Worm (Caenorhabditis elegans): Measurements from ENCODE around the gene lgc-4.

Gene lgc-4

DNA sequence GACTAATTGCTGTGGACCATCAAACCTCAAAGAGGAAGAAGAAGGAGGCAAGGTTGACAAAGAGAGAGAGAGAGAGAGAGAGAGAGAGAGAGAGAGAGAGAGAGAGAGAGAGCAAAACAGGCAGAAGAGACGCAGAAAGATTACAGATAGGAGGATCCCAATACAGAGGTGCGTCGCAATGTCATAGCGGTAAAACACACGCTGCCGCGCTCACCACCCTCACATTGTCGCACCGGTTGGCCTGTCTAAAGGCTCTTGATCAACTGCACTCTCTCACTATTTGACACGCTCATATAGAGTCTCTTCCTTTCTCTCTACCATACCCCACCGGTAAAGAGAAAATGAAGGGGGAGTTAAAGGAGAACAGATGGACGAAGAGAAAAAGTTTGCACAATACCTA, 16.8 kb downstream of the lgc-4 start (continued):
- TF ChIP-seq tbx-2 (tag; optimal IDR thresholded peaks at IDR 0.05) (peak; percentile 62), pag-3 (tag; optimal IDR thresholded peaks at IDR 0.05; ENCODE audit: borderline replicate concordance) (no peak), pax-1 (tag; optimal IDR thresholded peaks at IDR 0.05) (peak; percentile 1), ets-4 (tag; optimal IDR thresholded peaks at IDR 0.05) (no peak), tbx-7 (tag; optimal IDR thresholded peaks at IDR 0.05) (no peak), ceh-31 (tag; optimal IDR thresholded peaks at IDR 0.05) (peak; percentile 61), elt-2 (tag; optimal IDR thresholded peaks at IDR 0.05) (peak; percentile 57), rnt-1 (tag; optimal IDR thresholded peaks at IDR 0.05) (no peak), pros-1 (tag; optimal IDR thresholded peaks at IDR 0.05) (no peak), ceh-9 (tag; optimal IDR thresholded peaks at IDR 0.05) (no peak), ceh-2 (tag; optimal IDR thresholded peaks at IDR 0.05) (no peak), ceh-22 (tag; optimal IDR thresholded peaks at IDR 0.05) (no peak), odd-2 (tag; optimal IDR thresholded peaks at IDR 0.05) (no peak), lin-11 (tag; optimal IDR thresholded peaks at IDR 0.05) (no peak), pha-4 (tag; optimal IDR thresholded peaks at IDR 0.05) (no peak), ceh-48 (tag; optimal IDR thresholded peaks at IDR 0.05) (no peak)

- TF ChIP-seq elt-2 (tag; optimal IDR thresholded peaks at IDR 0.05) = peak; percentile 88
- no peak for TF ChIP-seq ceh-19 (GFP tag; optimal IDR thresholded peaks at IDR 0.05)
These were observed 28.1 kb downstream of the lgc-4 start, which contains the start of gene C35B8.3 for ce11 chrX:9213873-9214341. TSS of gene C35B8.3 (plus strand) at chrX:9213923.

DNA sequence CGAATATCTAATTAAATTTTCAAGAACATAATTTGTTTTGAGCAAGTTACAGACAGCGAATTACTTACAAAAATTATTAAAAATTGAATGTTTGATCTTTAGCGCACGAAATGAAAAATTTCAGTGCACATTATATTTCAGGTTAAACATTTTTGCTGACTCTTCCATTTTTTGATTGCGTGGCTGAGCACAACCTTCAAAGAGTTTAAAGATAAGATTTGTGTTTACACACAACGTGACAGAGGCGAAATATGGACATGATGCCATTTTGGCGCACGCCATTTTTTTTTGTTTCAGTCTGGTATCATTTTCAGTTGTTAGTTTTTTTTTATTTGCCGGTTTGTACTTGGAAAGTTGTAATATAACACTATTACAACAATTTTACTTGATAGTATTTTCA, 29.3 kb downstream of the lgc-4 start:
- no peak for TF ChIP-seq elt-2 (tag; optimal IDR thresholded peaks at IDR 0.05)
- no peak for TF ChIP-seq mec-3 (tag; optimal IDR thresholded peaks at IDR 0.05; ENCODE audit: borderline replicate concordance)
- TF ChIP-seq che-1 (tag; optimal IDR thresholded peaks at IDR 0.05) = no peak
- no peak for TF ChIP-seq dmd-4 (tag; optimal IDR thresholded peaks at IDR 0.05; ENCODE audit: borderline replicate concordance)
- TF ChIP-seq ceh-34 (tag; optimal IDR thresholded peaks at IDR 0.05) = no peak
- no peak for TF ChIP-seq T23F11.4 (GFP tag; optimal IDR thresholded peaks at IDR 0.05)
- no peak for TF ChIP-seq nfya-1 (tag; optimal IDR thresholded peaks at IDR 0.05)
- no peak for TF ChIP-seq pag-3 (tag; optimal IDR thresholded peaks at IDR 0.05; ENCODE audit: borderline replicate concordance)

DNA sequence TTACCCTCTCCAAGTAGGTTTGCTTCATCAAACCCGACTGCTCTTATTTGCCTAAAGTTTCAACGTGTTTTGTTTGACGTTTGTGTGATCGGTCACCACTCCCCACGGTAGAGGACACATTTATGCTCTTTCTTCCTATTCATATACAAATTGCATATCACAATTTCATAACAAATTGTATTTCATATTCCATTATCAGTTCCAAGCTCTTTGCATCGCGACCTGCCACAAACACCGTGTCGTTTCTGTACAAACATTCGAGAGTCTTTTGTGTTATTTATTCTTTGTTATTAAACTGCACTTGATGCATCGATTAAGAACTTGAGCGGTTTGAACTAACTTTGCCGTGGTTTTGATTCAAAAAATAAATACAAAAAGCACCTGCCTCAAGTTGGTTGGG, 31.9 kb downstream of the lgc-4 start:
- TF ChIP-seq nhr-11 (tag; optimal IDR thresholded peaks at IDR 0.05) (no peak), madf-2 (tag; optimal IDR thresholded peaks at IDR 0.05) (no peak), pax-1 (tag; optimal IDR thresholded peaks at IDR 0.05) (no peak), che-1 (tag; optimal IDR thresholded peaks at IDR 0.05) (no peak), ceh-34 (tag; optimal IDR thresholded peaks at IDR 0.05) (no peak), zip-5 (tag; optimal IDR thresholded peaks at IDR 0.05) (no peak), unc-86 (tag; optimal IDR thresholded peaks at IDR 0.05) (no peak), dve-1 (tag; optimal IDR thresholded peaks at IDR 0.05) (no peak)

DNA sequence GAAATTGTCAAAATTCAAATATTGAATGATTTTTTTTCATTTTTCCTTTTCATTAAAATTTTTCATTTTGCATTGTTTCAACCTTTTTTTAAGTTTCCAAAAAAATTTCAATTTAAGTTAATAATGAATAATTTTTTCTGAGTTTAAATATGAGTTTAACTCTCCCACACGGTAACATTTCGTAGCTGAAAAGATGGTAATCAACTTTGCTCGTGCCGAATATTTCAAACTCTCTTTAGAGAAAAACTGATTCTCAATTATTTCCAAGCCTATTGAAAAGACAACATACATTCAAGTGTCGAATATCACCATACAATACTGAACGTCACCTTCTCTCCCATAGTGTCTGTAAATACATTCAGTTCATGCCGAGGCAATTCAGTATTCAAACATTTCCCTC, 33.1 kb downstream of the lgc-4 start:
- TF ChIP-seq pros-1 (tag; optimal IDR thresholded peaks at IDR 0.05) (no peak), hlh-13 (GFP tag; optimal IDR thresholded peaks at IDR 0.05) (no peak), Y22D7AL.16 (tag; optimal IDR thresholded peaks at IDR 0.05) (no peak), ama-1 (optimal IDR thresholded peaks at IDR 0.05) (no peak), hlh-6 (tag; optimal IDR thresholded peaks at IDR 0.05) (no peak), sdc-2 (tag; optimal IDR thresholded peaks at IDR 0.05) (no peak), nhr-232 (tag; optimal IDR thresholded peaks at IDR 0.05) (no peak), eyg-1 (tag; optimal IDR thresholded peaks at IDR 0.05) (no peak), che-1 (tag; optimal IDR thresholded peaks at IDR 0.05) (no peak), ceh-45 (GFP tag; IDR thresholded peaks at IDR 0.05) (no peak), ceh-31 (tag; optimal IDR thresholded peaks at IDR 0.05) (no peak), pax-1 (tag; optimal IDR thresholded peaks at IDR 0.05) (no peak), madf-2 (tag; optimal IDR thresholded peaks at IDR 0.05) (no peak), mec-3 (tag; optimal IDR thresholded peaks at IDR 0.05; ENCODE audit: borderline replicate concordance) (no peak), ztf-16 (tag; optimal IDR thresholded peaks at IDR 0.05) (no peak), dmd-4 (tag; optimal IDR thresholded peaks at IDR 0.05; ENCODE audit: borderline replicate concordance) (no peak), lim-6 (tag; optimal IDR thresholded peaks at IDR 0.05) (no peak), fkh-10 (GFP tag; optimal IDR thresholded peaks at IDR 0.05) (no peak), ceh-48 (tag; optimal IDR thresholded peaks at IDR 0.05) (no peak)
